Fruit fly (Drosophila melanogaster): ENCODE data around the gene D19B.

The D19B gene

DNA sequence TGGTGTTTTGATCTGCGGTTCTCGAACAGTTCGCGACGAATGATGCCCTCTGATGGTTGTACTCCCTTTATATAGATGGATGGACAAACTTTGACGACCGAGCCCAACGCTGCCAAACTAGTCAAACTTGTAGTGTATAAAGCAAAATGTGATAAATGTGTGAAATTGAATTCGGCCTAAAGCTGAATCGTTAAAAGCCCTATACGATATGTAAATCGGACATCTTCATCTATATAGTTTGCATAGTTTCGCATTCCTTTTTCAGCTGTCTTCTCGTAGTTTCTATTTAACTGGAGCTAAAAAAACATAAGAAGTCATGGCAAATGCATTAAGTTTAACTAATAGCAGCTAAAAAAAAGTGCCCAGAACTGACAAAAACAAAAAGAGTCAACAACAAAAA lies 51.2 kb downstream of the D19B start, which contains the start of gene Lcp65Ag2:
Gene Lcp65Ag2 (minus strand): TSS at position 48 of the 400 bp plus-strand sequence.
- TF ChIP-seq chinmo (GFP tag; IDR thresholded peaks at IDR 0.05; ENCODE audit: partially characterized antibody) (0 out of 4 replicates have a peak, but pooled peaks have one; percentile 12), sd (tag; optimal IDR thresholded peaks at IDR 0.05) (peak; percentile 6), CG2875 (GFP tag; optimal IDR thresholded peaks at IDR 0.05) (no peak), CG10462 (GFP tag; optimal IDR thresholded peaks at IDR 0.05) (no peak), CG13894 (tag; optimal IDR thresholded peaks at IDR 0.05) (peak; percentile 96), amos (GFP tag; IDR thresholded peaks at IDR 0.05; ENCODE audit: partially characterized antibody) (peak; percentile 8; the same call in 1 of the 2 replicates), tgo (GFP tag; IDR thresholded peaks at IDR 0.05) (no peak), abd-A (tag; optimal IDR thresholded peaks at IDR 0.05) (peak; percentile 18)

Measured in whole organism, embryonic.